Worm (Caenorhabditis elegans): ENCODE results near the gene tgt-1.

DNA sequence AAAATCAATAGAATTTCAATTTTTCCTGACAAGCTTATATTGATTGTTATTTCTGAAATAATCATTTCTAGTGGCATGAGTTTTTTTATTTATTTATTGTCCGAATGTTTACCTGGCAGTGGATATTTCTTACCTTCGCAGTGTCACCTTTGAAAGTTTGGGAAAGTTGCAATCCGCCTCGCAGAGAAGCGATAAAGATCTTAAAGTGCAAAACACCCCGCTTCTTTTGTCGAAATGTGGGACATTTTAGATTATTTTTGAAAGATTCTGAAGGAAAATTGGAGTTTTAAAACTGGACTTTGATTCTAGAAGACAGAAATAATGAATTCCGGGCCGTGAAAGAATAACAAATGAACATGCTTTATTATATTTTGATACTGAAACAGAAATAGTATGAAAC is 50.9 kb downstream of the tgt-1 start:
- TF ChIP-seq lin-11 (tag; optimal IDR thresholded peaks at IDR 0.05) = no peak
- no peak for TF ChIP-seq snpc-4 (tag; optimal IDR thresholded peaks at IDR 0.05)
- TF ChIP-seq fos-1 (tag; optimal IDR thresholded peaks at IDR 0.05) = no peak
- TF ChIP-seq nhr-12 (tag; optimal IDR thresholded peaks at IDR 0.05) = no peak
- no peak for TF ChIP-seq nhr-77 (tag; optimal IDR thresholded peaks at IDR 0.05)
- TF ChIP-seq R02D3.7 (tag; optimal IDR thresholded peaks at IDR 0.05) = no peak
- no peak for TF ChIP-seq lin-39 (tag; optimal IDR thresholded peaks at IDR 0.05)
- no peak for TF ChIP-seq dmd-4 (tag; optimal IDR thresholded peaks at IDR 0.05)
- no peak for TF ChIP-seq mab-5 (tag; optimal IDR thresholded peaks at IDR 0.05)
- no peak for TF ChIP-seq nhr-10 (tag; optimal IDR thresholded peaks at IDR 0.05)
- no peak for TF ChIP-seq unc-62 (GFP tag; optimal IDR thresholded peaks at IDR 0.05)
- TF ChIP-seq blmp-1 (tag; optimal IDR thresholded peaks at IDR 0.05; ENCODE audit: insufficient read depth) = no peak
